Fruit fly (Drosophila melanogaster): ENCODE measurements around the gene mRpS21.

Gene mRpS21

dm6 chr3R:13366561-13367518 lies 14.8 kb downstream of the mRpS21 start, which contains the start of gene Elp6 (continued):
- TF ChIP-seq Trl (optimal IDR thresholded peaks at IDR 0.05) (no peak), Trl (GFP tag; optimal IDR thresholded peaks at IDR 0.05) (peak; percentile 53), gem (tag; optimal IDR thresholded peaks at IDR 0.05) (peak; percentile 81), CG2712 (tag; optimal IDR thresholded peaks at IDR 0.05) (peak; percentile 47), CHES-1-like (GFP tag; optimal IDR thresholded peaks at IDR 0.05) (no peak), CG1647 (GFP tag; optimal IDR thresholded peaks at IDR 0.05) (peak; percentile 45), pum (GFP tag; optimal IDR thresholded peaks at IDR 0.05) (peak; percentile 65), cas (GFP tag; IDR thresholded peaks at IDR 0.05) (no peak), Max (GFP tag; optimal IDR thresholded peaks at IDR 0.05) (peak; percentile 38), amos (GFP tag; IDR thresholded peaks at IDR 0.05; ENCODE audit: partially characterized antibody) (no peak), CG12155 (GFP tag; optimal IDR thresholded peaks at IDR 0.05) (peak; percentile 32), CG6765 (GFP tag; optimal IDR thresholded peaks at IDR 0.05) (peak; percentile 69), CG2875 (GFP tag; optimal IDR thresholded peaks at IDR 0.05) (peak; percentile 34), caup (GFP tag; optimal IDR thresholded peaks at IDR 0.05; ENCODE audit: severe bottlenecking) (peak; percentile 71), CG18764 (GFP tag; optimal IDR thresholded peaks at IDR 0.05) (peak; percentile 47), fu2 (GFP tag; optimal IDR thresholded peaks at IDR 0.05) (peak; percentile 72), TFAM (GFP tag; optimal IDR thresholded peaks at IDR 0.05) (no peak), Asciz (GFP tag; optimal IDR thresholded peaks at IDR 0.05) (peak; percentile 41), E2f1 (GFP tag; IDR thresholded peaks at IDR 0.05) (peak; percentile 67), Gsc (GFP tag; IDR thresholded peaks at IDR 0.05) (0 out of 2 replicates have a peak, but pooled peaks have one; percentile 25), BEAF-32 (GFP tag; optimal IDR thresholded peaks at IDR 0.05) (no peak), Dp (GFP tag; optimal IDR thresholded peaks at IDR 0.05) (no peak), psq (GFP tag; optimal IDR thresholded peaks at IDR 0.05) (peak; percentile 3), CG4282 (GFP tag; optimal IDR thresholded peaks at IDR 0.05) (no peak), Dref (GFP tag; IDR thresholded peaks at IDR 0.05) (no peak), Sox100B (GFP tag; optimal IDR thresholded peaks at IDR 0.05) (peak; percentile 81), B-H1 (GFP tag; IDR thresholded peaks at IDR 0.05) (peak; percentile 46; the same call in 2 of the 3 replicates), CG10366 (GFP tag; IDR thresholded peaks at IDR 0.05) (peak; percentile 66), CG3726 (GFP tag; IDR thresholded peaks at IDR 0.05) (no peak), CG17802 (tag; optimal IDR thresholded peaks at IDR 0.05) (no peak), CG6813 (GFP tag; optimal IDR thresholded peaks at IDR 0.05) (peak; percentile 14), Mad (GFP tag; optimal IDR thresholded peaks at IDR 0.05) (no peak), Lim3 (GFP tag; IDR thresholded peaks at IDR 0.05) (no peak), pita (GFP tag; optimal IDR thresholded peaks at IDR 0.05) (no peak), CG7987 (GFP tag; optimal IDR thresholded peaks at IDR 0.05) (no peak), GATAe (GFP tag; conservative IDR thresholded peaks at IDR 0.05) (no peak), Rx (GFP tag; IDR thresholded peaks at IDR 0.05) (peak; percentile 48), gcm2 (GFP tag; optimal IDR thresholded peaks at IDR 0.05) (peak; percentile 49), CG1832 (GFP tag; optimal IDR thresholded peaks at IDR 0.05) (no peak), kay (GFP tag; optimal IDR thresholded peaks at IDR 0.05) (peak; percentile 29), fd3F (GFP tag; optimal IDR thresholded peaks at IDR 0.05) (peak; percentile 34), NfI (GFP tag; optimal IDR thresholded peaks at IDR 0.05) (peak; percentile 48), CG8765 (GFP tag; IDR thresholded peaks at IDR 0.05) (no peak), CG4707 (GFP tag; optimal IDR thresholded peaks at IDR 0.05) (no peak), Poxn (GFP tag; IDR thresholded peaks at IDR 0.05) (no peak), ro (GFP tag; IDR thresholded peaks at IDR 0.05) (no peak), CG7556 (GFP tag; optimal IDR thresholded peaks at IDR 0.05) (peak; percentile 89), lola (GFP tag; optimal IDR thresholded peaks at IDR 0.05) (no peak), Dbx (GFP tag; IDR thresholded peaks at IDR 0.05) (peak; percentile 53; the same call in 2 of the 3 replicates)
